Worm (Caenorhabditis elegans) whole organism, midembryonic: ENCODE measurements around the gene allo-1.

Experiments used
- cog-1 ChIP-seq: sonication (generic microtip); optimal IDR thresholded peaks from 2 replicates; lab custom pipeline; 2016; ENCODE audit warnings: missing genetic modification characterization, missing compliant biosample characterization
- flt-1 ChIP-seq: fragments of 200-800 bp; sonication (Bioruptor generic); IDR thresholded peaks from 2 replicates; pipeline ENCODE4 v1.3.6; 2022; ENCODE audit warnings: missing genetic modification characterization, missing compliant biosample characterization
- klf-2 ChIP-seq: fragments of 200-800 bp; sonication (Bioruptor generic); conservative IDR thresholded peaks from 2 replicates; pipeline ENCODE4 v1.3.6; 2022; ENCODE audit warnings: missing genetic modification reagents, missing genetic modification characterization, missing compliant biosample characterization
- med-1 ChIP-seq: sonication (generic microtip); optimal IDR thresholded peaks from 2 replicates; lab custom pipeline; 2017; ENCODE audit warnings: missing genetic modification characterization, mild to moderate bottlenecking, missing compliant biosample characterization, antibody characterized with exemption, missing genetic modification reagents; ENCODE audit not compliant: insufficient read depth
- ref-1 ChIP-seq: fragments of 200-800 bp; sonication (Bioruptor generic); conservative IDR thresholded peaks from 2 replicates; pipeline ENCODE4 v1.3.6; 2022; ENCODE audit warnings: missing genetic modification reagents, missing genetic modification characterization, missing compliant biosample characterization
- ztf-29 ChIP-seq: fragments of 200-800 bp; sonication (Bioruptor generic); IDR thresholded peaks from 2 replicates; pipeline ENCODE4 v1.3.6; 2022; ENCODE audit warnings: missing genetic modification reagents, missing genetic modification characterization, missing compliant biosample characterization

DNA sequence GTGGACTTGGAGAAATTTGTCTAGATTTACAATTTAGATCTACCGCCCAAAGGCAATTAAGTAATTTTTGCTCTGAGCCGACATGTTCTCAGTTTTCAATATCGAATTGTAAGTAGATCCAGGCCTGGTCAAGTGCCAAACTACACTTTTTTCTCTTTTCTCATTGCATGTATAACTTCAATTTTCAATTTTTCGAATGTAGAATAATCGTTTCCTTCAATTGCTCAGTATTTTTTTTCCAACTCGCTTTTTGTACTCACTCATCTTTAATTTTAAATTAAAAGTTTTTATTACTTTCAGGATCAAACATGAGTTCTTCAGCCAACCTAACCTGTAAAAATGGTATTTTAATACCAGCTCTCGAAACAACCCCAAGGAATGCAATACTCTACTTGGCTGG, 19.5 kb upstream of the allo-1 start, which contains the start of gene ncx-3:
- TF ChIP-seq ztf-29 (no peak), klf-2 (no peak), flt-1 (GFP tag; lab: Robert Waterston, UW) (no peak), ref-1 (no peak), cog-1 (tag; lab: Kevin White, UChicago) (no peak), med-1 (GFP tag; lab: Kevin White, UChicago) (no peak)
